Fruit fly (Drosophila melanogaster) S2 (cell line): ENCODE measurements around the gene CG43954.

Experiments
- CG8478 ChIP-seq: fragments of >200 bp; optimal IDR thresholded peaks from 2 replicates; lab custom pipeline; 2018
- CTCF ChIP-seq, 2 experiments: fragments of >200 bp; optimal IDR thresholded peaks; 2 replicates each; lab custom pipeline; 2018

The CG43954 gene

DNA sequence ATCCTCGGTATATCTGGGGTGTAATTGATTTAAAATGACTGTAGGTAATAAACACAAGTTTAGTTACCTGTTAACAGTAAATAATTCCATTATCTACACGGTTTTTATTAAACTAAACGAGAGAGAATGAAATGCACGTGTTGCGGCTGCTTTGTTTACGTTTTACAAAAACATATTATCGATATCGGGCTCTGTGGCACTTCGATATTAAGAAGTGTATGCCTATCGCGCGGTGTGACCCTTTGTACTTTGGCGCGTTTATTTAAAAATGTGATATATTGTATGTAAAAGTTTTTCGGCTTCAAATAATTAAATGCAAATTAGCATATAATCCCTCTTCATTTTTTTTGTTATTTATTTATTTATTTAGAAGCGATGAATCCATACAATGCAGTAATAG, 19.2 kb upstream of the CG43954 start, which contains the start of gene Dbp73D:
Gene Dbp73D, minus strand, starts transcription at position 174 of the 400 bp plus-strand sequence.
- TF ChIP-seq CG8478 (no peak), CTCF (optimal IDR thresholded peaks at IDR 0.05; lab: Kevin White, UChicago) (no peak)

dm6 chr3L:16727939-16728635, 16.6 kb upstream of the CG43954 start, which contains the start of gene PGRP-SB1:
Gene PGRP-SB1, minus strand, starts transcription at chr3L:16727989.
- TF ChIP-seq CTCF (optimal IDR thresholded peaks at IDR 0.05; lab: Kevin White, UChicago), result no peak
- TF ChIP-seq CG8478, result no peak

- TF ChIP-seq CG8478, result no peak
These were observed 14.7 kb upstream of the CG43954 start, which contains the start of the genes CG13026 and PGRP-SB2 for dm6 chr3L:16726069-16726591. Gene CG13026, minus strand, starts transcription at chr3L:16726169. Gene PGRP-SB2, plus strand, starts transcription at chr3L:16726541.

dm6 chr3L:16724561-16724960, 13.1 kb upstream of the CG43954 start, which contains the start of gene CG13031:
Gene CG13031, plus strand, starts transcription at chr3L:16724861.
- TF ChIP-seq CG8478, result no peak
- no peak for TF ChIP-seq CTCF (optimal IDR thresholded peaks at IDR 0.05; lab: Kevin White, UChicago)

DNA sequence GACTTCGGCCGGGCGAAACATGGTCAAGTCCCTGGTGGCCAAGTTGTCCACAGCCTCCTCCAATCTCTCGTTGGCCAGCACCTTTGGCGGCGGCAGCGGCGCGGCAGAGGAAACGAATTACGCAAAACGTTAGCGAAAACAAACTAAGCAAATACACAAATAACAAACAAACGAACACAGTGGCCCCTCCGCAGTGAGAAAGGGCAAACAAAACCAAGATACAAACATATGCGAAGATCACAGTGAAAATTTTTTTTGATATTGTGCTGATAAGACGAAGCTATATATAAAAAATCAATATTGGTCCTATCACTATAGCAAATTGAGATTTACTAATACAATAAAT, 2.7 kb upstream of the CG43954 start:
- TF ChIP-seq CG8478 (no peak), CTCF (optimal IDR thresholded peaks at IDR 0.05; lab: Kevin White, UChicago) (no peak)

- peak in 1 of 2 experiments; percentile 16 for TF ChIP-seq CTCF (optimal IDR thresholded peaks at IDR 0.05; lab: Kevin White, UChicago)
- TF ChIP-seq CG8478, result no peak
These were observed 2.1 kb upstream of the CG43954 start for dm6 chr3L:16713446-16714192.

- TF ChIP-seq CG8478 (no peak), CTCF (optimal IDR thresholded peaks at IDR 0.05; lab: Kevin White, UChicago) (peak in 1 of 2 experiments; percentile 40)
These were observed 894 bp upstream of the CG43954 start for dm6 chr3L:16712371-16712770.

dm6 chr3L:16710258-16711020, 1.0 kb downstream of the CG43954 start:
- TF ChIP-seq CTCF (optimal IDR thresholded peaks at IDR 0.05; lab: Kevin White, UChicago) (no peak), CG8478 (no peak)

dm6 chr3L:16709673-16710257, 1.7 kb downstream of the CG43954 start:
- TF ChIP-seq CG8478 (no peak), CTCF (optimal IDR thresholded peaks at IDR 0.05; lab: Kevin White, UChicago) (no peak)

- TF ChIP-seq CG8478 (no peak), CTCF (optimal IDR thresholded peaks at IDR 0.05; lab: Kevin White, UChicago) (no peak)
These were observed 2.6 kb downstream of the CG43954 start for dm6 chr3L:16708738-16709350.

DNA sequence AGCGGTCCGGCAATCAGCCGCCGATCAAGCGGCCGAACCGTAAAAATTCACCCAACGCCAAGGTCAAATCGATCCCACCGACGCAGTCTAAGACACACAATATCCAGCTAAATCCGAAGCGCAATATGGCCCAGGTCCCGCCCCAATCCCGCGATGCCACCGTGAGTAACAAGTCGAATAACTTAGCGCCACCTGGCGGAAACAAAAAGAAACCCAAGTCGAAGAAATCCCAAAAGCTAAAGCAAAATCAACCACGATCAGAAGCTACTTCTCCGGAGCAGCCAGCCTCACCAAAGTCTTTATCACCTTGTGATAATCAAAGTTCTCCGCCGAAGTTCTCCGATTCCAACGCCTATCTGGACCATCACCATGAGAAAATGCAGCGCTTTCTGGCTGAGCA, 5.8 kb downstream of the CG43954 start:
- TF ChIP-seq CTCF (optimal IDR thresholded peaks at IDR 0.05; lab: Kevin White, UChicago), result peak; percentile 62 to 70
- no peak for TF ChIP-seq CG8478

DNA sequence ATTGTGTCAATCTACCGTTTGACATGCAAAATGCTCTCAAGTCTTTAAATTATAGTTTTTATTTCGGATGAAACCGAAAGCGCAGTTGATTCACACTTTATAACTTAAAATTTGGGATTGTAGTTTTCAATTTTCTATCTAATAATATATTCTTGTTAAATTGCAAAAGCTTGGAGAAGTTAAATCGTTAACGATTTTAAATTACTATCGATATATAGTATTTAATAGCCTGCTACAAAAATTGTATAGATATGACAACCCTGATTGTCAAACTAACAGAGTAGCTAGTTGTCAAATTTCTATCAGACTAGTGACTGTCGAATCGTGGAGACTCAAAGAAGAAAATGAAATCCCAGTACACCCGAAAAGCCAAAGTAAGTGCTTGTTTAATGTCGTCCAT, 6.8 kb downstream of the CG43954 start, which contains the start of gene CG9692:
Gene CG9692, plus strand, starts transcription at position 301 of the 400 bp plus-strand sequence.
- TF ChIP-seq CTCF (optimal IDR thresholded peaks at IDR 0.05; lab: Kevin White, UChicago) (no peak), CG8478 (no peak)

DNA sequence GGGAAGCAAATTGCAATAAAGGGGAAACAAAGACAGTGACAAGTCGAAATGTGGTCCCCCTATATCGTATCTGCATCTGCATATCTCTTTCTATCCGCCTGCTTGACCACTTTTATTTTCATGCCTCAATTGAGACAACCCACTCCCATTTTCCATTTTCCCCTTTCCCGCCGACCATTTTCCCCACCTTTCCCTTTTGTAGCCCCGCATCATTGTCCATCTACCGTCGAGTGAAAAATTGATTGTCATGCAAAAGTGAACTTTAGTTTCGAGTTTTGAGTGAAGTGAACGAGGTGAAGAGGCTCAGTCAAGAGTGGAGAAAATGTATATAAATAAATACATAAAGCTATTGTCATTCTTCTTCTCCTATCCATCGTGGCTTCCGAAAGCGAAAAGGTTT, 7.2 kb downstream of the CG43954 start:
- TF ChIP-seq CTCF (optimal IDR thresholded peaks at IDR 0.05; lab: Kevin White, UChicago) (no peak), CG8478 (no peak)

dm6 chr3L:16702866-16703265, 8.6 kb downstream of the CG43954 start:
- TF ChIP-seq CTCF (optimal IDR thresholded peaks at IDR 0.05; lab: Kevin White, UChicago), result no peak
- TF ChIP-seq CG8478, result no peak
